Fruit fly (Drosophila melanogaster) whole organism, wandering third instar larva: Measurements from ENCODE around the gene Z600.
A peak's percentile ranks its signal among the peaks of the same experiment; 100 is the strongest.

Experiments used
- CG32264 ChIP-seq: fragments of 200-800 bp; sonication (Bioruptor generic); optimal IDR thresholded peaks from 2 replicates; lab custom pipeline; 2016; ENCODE audit warnings: missing biosample characterization, missing genetic modification characterization
- GATAd ChIP-seq: sonication (Bioruptor generic); optimal IDR thresholded peaks from 2 replicates; lab custom pipeline; 2016; ENCODE audit warnings: missing biosample characterization, missing genetic modification characterization
- Myc ChIP-seq: fragments of >200 bp; optimal IDR thresholded peaks from 2 replicates; lab custom pipeline; 2017
- OdsH ChIP-seq: fragments of 200-800 bp; sonication (Bioruptor generic); optimal IDR thresholded peaks from 2 replicates; lab custom pipeline; 2016; ENCODE audit warnings: missing biosample characterization, mild to moderate bottlenecking, missing genetic modification characterization
- dsf ChIP-seq: sonication (Bioruptor generic); optimal IDR thresholded peaks from 2 replicates; lab custom pipeline; 2016; ENCODE audit warnings: missing biosample characterization, missing genetic modification characterization, borderline replicate concordance
- h ChIP-seq: fragments of 200-800 bp; sonication (Bioruptor generic); optimal IDR thresholded peaks from 3 replicates; lab custom pipeline; 2016; ENCODE audit warnings: missing biosample characterization, mild to moderate bottlenecking, missing genetic modification characterization
- jim ChIP-seq: fragments of 175-275, 200-325 bp; sonication (Bioruptor generic); optimal IDR thresholded peaks from 2 replicates; lab custom pipeline; 2016; ENCODE audit warnings: missing biosample characterization, mild to moderate bottlenecking, missing genetic modification characterization
- lola ChIP-seq: fragments of >200 bp; optimal IDR thresholded peaks from 2 replicates; lab custom pipeline; 2017; ENCODE audit warnings: missing biosample characterization, missing genetic modification characterization
- pan ChIP-seq: fragments of >200 bp; optimal IDR thresholded peaks from 2 replicates; lab custom pipeline; 2017
- psq ChIP-seq: fragments of 200-800 bp; sonication (Bioruptor generic); optimal IDR thresholded peaks from 3 replicates; lab custom pipeline; 2017; ENCODE audit warnings: missing biosample characterization, mild to moderate bottlenecking, missing genetic modification characterization, moderate library complexity
- usp ChIP-seq: fragments of >200 bp; optimal IDR thresholded peaks from 2 replicates; lab custom pipeline; 2017; ENCODE audit warnings: missing biosample characterization, missing genetic modification characterization

dm6 chr3L:15500813-15501645 is 7.8 kb upstream of the Z600 start, which contains the start of gene CG7272:
- TF ChIP-seq pan (lab: Kevin White, UChicago) = no peak
- no peak for TF ChIP-seq psq (GFP tag; lab: Kevin White, UChicago)
- no peak for TF ChIP-seq dsf (GFP tag; lab: Kevin White, UChicago)
- TF ChIP-seq jim = peak; percentile 86
- TF ChIP-seq Myc (lab: Kevin White, UChicago) = no peak
- TF ChIP-seq usp (GFP tag; lab: Kevin White, UChicago) = no peak
- peak; percentile 51 for TF ChIP-seq h
- no peak for TF ChIP-seq OdsH (GFP tag; lab: Kevin White, UChicago)
- no peak for TF ChIP-seq GATAd
- TF ChIP-seq CG32264 (GFP tag; lab: Kevin White, UChicago) = no peak
- TF ChIP-seq lola (GFP tag; lab: Kevin White, UChicago) = no peak
